Worm (Caenorhabditis elegans): Measurements from ENCODE around the gene sftd-3.

The sftd-3 gene

ce11 chrII:8991602-8992001 lies 27.7 kb upstream of the sftd-3 start:
- peak; percentile 68 for TF ChIP-seq pqm-1 (tag; optimal IDR thresholded peaks at IDR 0.05)
- no peak for TF ChIP-seq ceh-82 (tag; optimal IDR thresholded peaks at IDR 0.05)
- peak; percentile 71 for TF ChIP-seq elt-2 (tag; optimal IDR thresholded peaks at IDR 0.05)

ce11 chrII:8990267-8990666 lies 26.3 kb upstream of the sftd-3 start:
- peak; percentile 65 for TF ChIP-seq pha-4 (tag; optimal IDR thresholded peaks at IDR 0.05)
- no peak for TF ChIP-seq fkh-10 (GFP tag; optimal IDR thresholded peaks at IDR 0.05)
- peak; percentile 43 for TF ChIP-seq elt-2 (tag; optimal IDR thresholded peaks at IDR 0.05)
- TF ChIP-seq ztf-4 (tag; optimal IDR thresholded peaks at IDR 0.05), result no peak
- no peak for TF ChIP-seq ZK546.5 (tag; optimal IDR thresholded peaks at IDR 0.05)
- TF ChIP-seq pqm-1 (tag; optimal IDR thresholded peaks at IDR 0.05), result peak; percentile 38
- peak; percentile 28 for TF ChIP-seq jun-1 (tag; optimal IDR thresholded peaks at IDR 0.05)
- TF ChIP-seq aly-2 (tag; optimal IDR thresholded peaks at IDR 0.05), result no peak
- TF ChIP-seq nhr-11 (tag; optimal IDR thresholded peaks at IDR 0.05), result no peak

- TF ChIP-seq elt-2 (tag; optimal IDR thresholded peaks at IDR 0.05), result peak; percentile 12
- TF ChIP-seq pha-4 (tag; optimal IDR thresholded peaks at IDR 0.05), result peak; percentile 20
- no peak for TF ChIP-seq fkh-10 (GFP tag; optimal IDR thresholded peaks at IDR 0.05)
- peak; percentile 21 for TF ChIP-seq pqm-1 (tag; optimal IDR thresholded peaks at IDR 0.05)
Measured at ce11 chrII:8989444-8989843, 25.5 kb upstream of the sftd-3 start, which contains the start of gene C18E9.9. Gene C18E9.9, minus strand, starts transcription at chrII:8989544.

ce11 chrII:8987962-8988361 lies 24.0 kb upstream of the sftd-3 start, which contains the start of gene C18E9.8:
Gene C18E9.8, minus strand, starts transcription at chrII:8988062.
- TF ChIP-seq R02D3.7 (tag; optimal IDR thresholded peaks at IDR 0.05) (no peak), elt-2 (tag; optimal IDR thresholded peaks at IDR 0.05) (peak; percentile 36)

- TF ChIP-seq unc-39 (tag; optimal IDR thresholded peaks at IDR 0.05) (no peak), egl-5 (tag; optimal IDR thresholded peaks at IDR 0.05) (no peak), elt-3 (tag; optimal IDR thresholded peaks at IDR 0.05) (no peak), aly-2 (tag; optimal IDR thresholded peaks at IDR 0.05) (no peak)
Measured at ce11 chrII:8982683-8983082, 18.7 kb upstream of the sftd-3 start, which contains the start of gene C18E9.7. Gene C18E9.7, minus strand, starts transcription at chrII:8982783.

ce11 chrII:8973516-8974043 lies 9.6 kb upstream of the sftd-3 start, which contains the start of gene tomm-40:
Gene tomm-40, minus strand, starts transcription at chrII:8973566.
- TF ChIP-seq aly-2 (tag; optimal IDR thresholded peaks at IDR 0.05), result no peak
- peak; percentile 4 for TF ChIP-seq pha-4 (tag; optimal IDR thresholded peaks at IDR 0.05)
- peak; percentile 27 for TF ChIP-seq hmg-11 (tag; optimal IDR thresholded peaks at IDR 0.05)

- peak; percentile 70 for TF ChIP-seq lin-39 (tag; optimal IDR thresholded peaks at IDR 0.05)
- no peak for TF ChIP-seq nhr-76 (tag; optimal IDR thresholded peaks at IDR 0.05)
- no peak for TF ChIP-seq ztf-4 (tag; optimal IDR thresholded peaks at IDR 0.05)
- TF ChIP-seq nhr-23 (tag; optimal IDR thresholded peaks at IDR 0.05), result peak; percentile 71
- TF ChIP-seq fos-1 (tag; optimal IDR thresholded peaks at IDR 0.05), result no peak
- no peak for TF ChIP-seq unc-62 (GFP tag; optimal IDR thresholded peaks at IDR 0.05)
- no peak for TF ChIP-seq ZK546.5 (tag; optimal IDR thresholded peaks at IDR 0.05)
- TF ChIP-seq nhr-43 (tag; optimal IDR thresholded peaks at IDR 0.05; ENCODE audit: poor library complexity, severe bottlenecking), result peak; percentile 65
- no peak for TF ChIP-seq fkh-2 (tag; optimal IDR thresholded peaks at IDR 0.05)
- peak; percentile 82 for TF ChIP-seq R02D3.7 (tag; optimal IDR thresholded peaks at IDR 0.05)
- TF ChIP-seq ceh-82 (tag; optimal IDR thresholded peaks at IDR 0.05), result peak; percentile 52
- peak; percentile 64 for TF ChIP-seq tbx-2 (tag; optimal IDR thresholded peaks at IDR 0.05)
- TF ChIP-seq mdl-1 (tag; optimal IDR thresholded peaks at IDR 0.05), result no peak
- no peak for TF ChIP-seq nhr-28 (tag; optimal IDR thresholded peaks at IDR 0.05)
- no peak for TF ChIP-seq unc-39 (tag; optimal IDR thresholded peaks at IDR 0.05)
- TF ChIP-seq ztf-11 (tag; optimal IDR thresholded peaks at IDR 0.05), result no peak
- no peak for TF ChIP-seq nhr-67 (tag; optimal IDR thresholded peaks at IDR 0.05)
- TF ChIP-seq hmg-11 (tag; optimal IDR thresholded peaks at IDR 0.05), result peak; percentile 69
- TF ChIP-seq elt-2 (tag; optimal IDR thresholded peaks at IDR 0.05), result peak; percentile 76
- peak; percentile 72 for TF ChIP-seq pqm-1 (tag; optimal IDR thresholded peaks at IDR 0.05)
- peak; percentile 49 for TF ChIP-seq ama-1 (optimal IDR thresholded peaks at IDR 0.05)
- TF ChIP-seq nfya-1 (tag; optimal IDR thresholded peaks at IDR 0.05; ENCODE audit: insufficient read depth), result peak; percentile 84
- peak; percentile 60 for TF ChIP-seq ceh-28 (tag; optimal IDR thresholded peaks at IDR 0.05)
- no peak for TF ChIP-seq daf-12 (tag; optimal IDR thresholded peaks at IDR 0.05)
- no peak for TF ChIP-seq egl-27 (tag; optimal IDR thresholded peaks at IDR 0.05)
- TF ChIP-seq snpc-4 (tag; optimal IDR thresholded peaks at IDR 0.05), result peak; percentile 59
- peak; percentile 71 for TF ChIP-seq jun-1 (tag; optimal IDR thresholded peaks at IDR 0.05)
- no peak for TF ChIP-seq zag-1 (tag; optimal IDR thresholded peaks at IDR 0.05)
- TF ChIP-seq nhr-77 (tag; optimal IDR thresholded peaks at IDR 0.05), result peak; percentile 33
- no peak for TF ChIP-seq mml-1 (tag; optimal IDR thresholded peaks at IDR 0.05)
Measured at ce11 chrII:8969251-8970183, 5.6 kb upstream of the sftd-3 start, which contains the start of the genes szy-20 and C18E9.5. Gene szy-20, minus strand, starts transcription at chrII:8969333. Gene C18E9.5, plus strand, starts transcription at chrII:8969980.
